Fruit fly (Drosophila melanogaster): Measurements from ENCODE around the gene CG13024.
A peak's percentile ranks its signal among the peaks of the same experiment; 100 is the strongest.

The CG13024 gene

DNA sequence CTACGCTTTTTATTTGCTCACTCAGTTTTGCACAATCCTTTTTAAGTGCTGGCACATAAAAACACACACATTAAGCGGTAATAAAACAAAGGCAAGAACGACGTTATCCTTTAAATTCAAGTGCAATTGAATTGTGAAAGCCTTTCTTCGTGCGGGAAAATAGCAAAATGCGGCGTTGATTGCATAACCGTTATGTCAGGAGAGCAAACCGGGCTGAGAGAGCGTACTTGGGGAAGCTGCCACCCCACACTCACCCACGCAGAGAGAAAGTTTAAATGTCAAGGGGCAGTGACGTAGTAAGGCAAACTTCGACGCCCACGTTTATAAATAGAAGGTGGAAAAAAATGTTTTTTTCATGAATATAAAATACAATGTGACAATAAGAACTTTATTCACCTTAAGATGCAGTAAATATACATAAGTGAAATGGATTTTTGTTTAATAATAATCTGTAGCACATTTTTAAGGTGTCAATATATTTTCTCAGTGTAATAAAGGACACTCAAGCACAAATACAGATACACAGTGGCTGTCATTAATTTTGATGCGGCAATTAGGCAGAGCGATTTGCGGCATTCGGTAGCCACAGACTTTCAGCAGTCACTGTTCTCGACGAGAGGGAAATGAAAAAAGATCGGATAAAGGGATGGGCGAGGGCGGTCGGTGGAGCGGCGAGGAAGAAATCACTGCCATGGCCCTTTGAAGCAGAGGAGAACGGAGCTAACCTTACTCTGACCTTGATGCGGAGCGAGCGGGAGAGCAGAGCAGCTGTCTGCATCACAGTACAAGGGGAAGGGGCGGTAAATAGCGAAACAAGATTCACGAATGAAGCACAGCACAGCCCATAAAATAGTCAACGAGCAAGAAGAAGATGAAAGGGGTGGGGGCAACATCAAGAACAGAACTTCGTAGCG is 22.8 kb downstream of the CG13024 start:
- no peak for TF ChIP-seq Clk (GFP tag; optimal IDR thresholded peaks at IDR 0.05)
- peak; percentile 60 for TF ChIP-seq CG7045 (GFP tag; optimal IDR thresholded peaks at IDR 0.05)
- peak; percentile 54 for TF ChIP-seq CG5204 (GFP tag; optimal IDR thresholded peaks at IDR 0.05)
- TF ChIP-seq Hr96 (GFP tag; optimal IDR thresholded peaks at IDR 0.05): peak; percentile 46
- peak; percentile 65 for TF ChIP-seq pad (GFP tag; optimal IDR thresholded peaks at IDR 0.05)
- no peak for TF ChIP-seq CG1620 (GFP tag; optimal IDR thresholded peaks at IDR 0.05)
- peak; percentile 46 for TF ChIP-seq kay (GFP tag; ENCODE audit: borderline replicate concordance)
- TF ChIP-seq CG7101 (tag; optimal IDR thresholded peaks at IDR 0.05): peak; percentile 15
- TF ChIP-seq CG33017 (tag; optimal IDR thresholded peaks at IDR 0.05): peak; percentile 69
- no peak for TF ChIP-seq CG12768 (GFP tag; optimal IDR thresholded peaks at IDR 0.05)
- peak; percentile 18 for TF ChIP-seq CG14711 (tag; optimal IDR thresholded peaks at IDR 0.05)

DNA sequence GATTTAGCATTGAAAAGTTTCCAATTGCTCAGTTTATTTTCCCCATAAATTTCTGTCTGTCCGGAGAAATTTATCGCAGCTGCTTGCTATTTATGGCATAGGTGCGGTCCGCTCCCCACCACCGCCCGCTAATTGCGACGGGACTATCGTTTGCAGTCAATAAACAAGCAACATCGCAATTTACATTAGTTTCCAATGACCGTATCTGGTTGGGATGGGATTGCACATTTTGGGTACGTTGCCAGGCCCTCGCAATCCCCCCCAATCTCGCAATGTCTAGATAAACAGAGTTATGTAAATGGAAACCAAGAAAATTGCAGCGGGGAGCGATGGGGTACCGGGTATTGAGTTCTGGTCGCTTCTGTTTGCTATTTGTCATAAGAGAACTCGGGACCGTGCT is 24.2 kb downstream of the CG13024 start, which contains the start of gene nudC:
nudC (plus strand) TSS at position 368 of the 400 bp plus-strand sequence.
- no peak for TF ChIP-seq CG14711 (tag; optimal IDR thresholded peaks at IDR 0.05)
- peak; percentile 50 for TF ChIP-seq CG7045 (GFP tag; optimal IDR thresholded peaks at IDR 0.05)
- TF ChIP-seq CG12768 (GFP tag; optimal IDR thresholded peaks at IDR 0.05): peak; percentile 27
- TF ChIP-seq Crg-1 (GFP tag; optimal IDR thresholded peaks at IDR 0.05): peak; percentile 60
- TF ChIP-seq ovo (GFP tag; optimal IDR thresholded peaks at IDR 0.05): peak; percentile 68
- peak; percentile 72 for TF ChIP-seq kay (GFP tag; ENCODE audit: borderline replicate concordance)
- TF ChIP-seq CG1620 (GFP tag; optimal IDR thresholded peaks at IDR 0.05): peak; percentile 37
- TF ChIP-seq CG7101 (tag; optimal IDR thresholded peaks at IDR 0.05): peak; percentile 36
- TF ChIP-seq CG11617 (GFP tag; optimal IDR thresholded peaks at IDR 0.05): no peak
- TF ChIP-seq cnc (optimal IDR thresholded peaks at IDR 0.05): no peak
- peak; percentile 85 for TF ChIP-seq tj (GFP tag; optimal IDR thresholded peaks at IDR 0.05)
- TF ChIP-seq Mnt (GFP tag; optimal IDR thresholded peaks at IDR 0.05): peak; percentile 21
- TF ChIP-seq Hr96 (GFP tag; optimal IDR thresholded peaks at IDR 0.05): no peak
- peak; percentile 59 for TF ChIP-seq cic (GFP tag; optimal IDR thresholded peaks at IDR 0.05)
- TF ChIP-seq pad (GFP tag; optimal IDR thresholded peaks at IDR 0.05): peak; percentile 16

DNA sequence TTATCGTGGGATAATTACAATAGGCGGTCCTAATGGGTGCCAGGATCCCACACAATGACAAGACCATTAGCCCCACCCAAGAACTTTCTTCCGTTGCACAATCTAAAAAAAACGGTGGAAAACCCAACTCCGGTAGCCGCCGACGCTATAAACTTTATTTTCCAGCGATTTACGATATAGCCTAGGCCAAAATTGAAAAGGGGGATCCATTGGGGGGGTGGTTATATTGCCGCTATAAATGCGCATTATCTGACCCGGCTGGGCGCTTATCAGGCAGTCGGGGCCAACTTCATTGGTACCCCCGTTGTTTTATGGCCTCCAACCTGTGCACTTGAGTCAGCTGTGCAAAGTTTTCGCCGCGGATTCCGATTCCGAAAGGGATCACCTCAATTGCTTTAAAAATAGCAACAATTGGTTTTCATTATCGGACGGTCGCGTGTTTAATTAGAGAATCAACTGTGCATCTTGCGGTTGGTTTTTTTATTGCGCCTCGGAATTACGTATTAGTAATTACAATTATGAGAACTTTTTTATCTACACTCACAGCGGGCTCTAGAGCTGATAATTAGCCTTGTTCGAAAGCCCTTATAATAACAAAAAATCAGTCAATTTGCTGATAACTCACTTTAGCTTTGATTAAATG is 25.0 kb downstream of the CG13024 start:
- TF ChIP-seq CG12768 (GFP tag; optimal IDR thresholded peaks at IDR 0.05): peak; percentile 93
- peak; percentile 62 for TF ChIP-seq CG33017 (tag; optimal IDR thresholded peaks at IDR 0.05)
- no peak for TF ChIP-seq bab1 (GFP tag; optimal IDR thresholded peaks at IDR 0.05)
- TF ChIP-seq CG7045 (GFP tag; optimal IDR thresholded peaks at IDR 0.05): peak; percentile 93
- TF ChIP-seq Clk (GFP tag; optimal IDR thresholded peaks at IDR 0.05): peak; percentile 74
- peak; percentile 61 for TF ChIP-seq pad (GFP tag; optimal IDR thresholded peaks at IDR 0.05)
- TF ChIP-seq toe (GFP tag; optimal IDR thresholded peaks at IDR 0.05): peak; percentile 59
- TF ChIP-seq tj (GFP tag; optimal IDR thresholded peaks at IDR 0.05): peak; percentile 32
- peak; percentile 91 for TF ChIP-seq cic (GFP tag; optimal IDR thresholded peaks at IDR 0.05)
- TF ChIP-seq CG5204 (GFP tag; optimal IDR thresholded peaks at IDR 0.05): peak; percentile 47
- TF ChIP-seq CG1620 (GFP tag; optimal IDR thresholded peaks at IDR 0.05): no peak
- TF ChIP-seq Hr96 (GFP tag; optimal IDR thresholded peaks at IDR 0.05): peak; percentile 63
- peak; percentile 37 for TF ChIP-seq CG7101 (tag; optimal IDR thresholded peaks at IDR 0.05)
- no peak for TF ChIP-seq cnc (optimal IDR thresholded peaks at IDR 0.05)
- peak; percentile 49 for TF ChIP-seq CG11617 (GFP tag; optimal IDR thresholded peaks at IDR 0.05)
- TF ChIP-seq CG14711 (tag; optimal IDR thresholded peaks at IDR 0.05): peak; percentile 53
- peak; percentile 59 for TF ChIP-seq Mnt (GFP tag; optimal IDR thresholded peaks at IDR 0.05)
- peak; percentile 49 for TF ChIP-seq Crg-1 (GFP tag; optimal IDR thresholded peaks at IDR 0.05)
- peak; percentile 66 for TF ChIP-seq ovo (GFP tag; optimal IDR thresholded peaks at IDR 0.05)
- no peak for TF ChIP-seq kay (GFP tag; ENCODE audit: borderline replicate concordance)

DNA sequence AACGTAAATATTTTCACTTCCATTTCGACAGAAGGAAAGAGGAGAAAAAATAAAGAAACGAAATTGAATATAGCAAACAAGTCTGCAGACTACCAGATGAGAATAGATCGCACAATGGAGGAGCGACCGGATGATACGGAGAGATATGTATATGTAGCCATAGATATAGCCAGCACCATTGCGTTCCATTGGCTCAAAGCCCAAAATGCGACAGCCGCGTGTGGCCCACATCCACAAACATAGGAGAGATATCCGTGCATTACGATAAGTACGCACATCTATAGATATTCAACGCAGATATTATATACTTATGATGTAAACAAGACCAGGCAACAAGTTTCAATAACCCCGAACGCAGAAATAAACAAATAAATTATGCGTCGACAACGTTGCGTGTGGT is 25.6 kb downstream of the CG13024 start:
- TF ChIP-seq tj (GFP tag; optimal IDR thresholded peaks at IDR 0.05): no peak
- TF ChIP-seq Crg-1 (GFP tag; optimal IDR thresholded peaks at IDR 0.05): no peak
- TF ChIP-seq Mnt (GFP tag; optimal IDR thresholded peaks at IDR 0.05): no peak
- TF ChIP-seq CG33017 (tag; optimal IDR thresholded peaks at IDR 0.05): no peak
- no peak for TF ChIP-seq CG5204 (GFP tag; optimal IDR thresholded peaks at IDR 0.05)
- no peak for TF ChIP-seq cic (GFP tag; optimal IDR thresholded peaks at IDR 0.05)
- no peak for TF ChIP-seq toe (GFP tag; optimal IDR thresholded peaks at IDR 0.05)
- TF ChIP-seq Clk (GFP tag; optimal IDR thresholded peaks at IDR 0.05): no peak
- no peak for TF ChIP-seq CG11617 (GFP tag; optimal IDR thresholded peaks at IDR 0.05)

DNA sequence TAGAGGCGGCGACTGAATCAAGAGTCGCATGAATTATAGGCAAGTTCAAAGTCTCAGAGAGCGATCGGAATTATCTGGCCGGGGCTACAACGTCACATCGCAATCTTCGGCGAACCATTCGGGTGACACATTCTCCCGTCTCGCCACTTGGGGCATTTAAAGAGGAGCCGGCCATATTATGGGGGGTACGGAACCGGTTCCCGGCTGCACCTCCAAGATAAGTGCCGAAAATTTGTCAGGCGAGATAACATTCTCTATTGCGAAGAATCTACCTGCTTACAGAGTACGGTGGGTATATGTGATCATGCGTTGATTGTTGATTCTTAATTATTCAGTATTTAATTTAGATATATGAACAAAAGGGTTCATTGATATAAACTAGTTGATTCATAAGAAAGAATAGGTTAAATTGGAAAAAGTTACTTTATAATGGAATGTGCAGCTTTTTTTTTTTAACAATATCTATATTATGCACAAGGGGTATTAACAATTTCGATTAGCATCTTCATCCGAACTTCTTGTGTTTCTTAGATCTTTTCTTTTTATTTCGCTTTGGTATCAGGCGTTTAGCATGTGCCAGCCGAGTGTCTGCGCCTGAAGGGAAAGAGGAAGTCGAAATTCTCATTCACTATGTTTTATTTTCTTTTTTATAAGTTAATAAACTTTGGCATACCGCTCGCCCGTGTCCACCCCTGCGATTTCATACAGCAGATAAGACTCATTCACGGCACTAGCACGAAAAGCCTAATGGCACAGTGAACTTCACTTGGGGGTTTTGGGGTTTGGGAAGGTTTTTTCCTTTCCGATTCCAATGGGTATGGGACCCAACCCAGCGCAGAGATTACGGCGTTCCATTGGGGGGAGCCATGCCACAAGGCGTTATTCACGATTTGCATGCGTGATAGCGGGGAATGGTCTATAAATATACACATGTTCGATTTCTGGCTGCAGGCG is 27.1 kb downstream of the CG13024 start:
- TF ChIP-seq CG11617 (GFP tag; optimal IDR thresholded peaks at IDR 0.05): no peak
- no peak for TF ChIP-seq CG1620 (GFP tag; optimal IDR thresholded peaks at IDR 0.05)
- peak; percentile 86 for TF ChIP-seq kay (GFP tag; ENCODE audit: borderline replicate concordance)
- TF ChIP-seq CG5204 (GFP tag; optimal IDR thresholded peaks at IDR 0.05): peak; percentile 6
- peak; percentile 12 for TF ChIP-seq CG7045 (GFP tag; optimal IDR thresholded peaks at IDR 0.05)
- no peak for TF ChIP-seq Crg-1 (GFP tag; optimal IDR thresholded peaks at IDR 0.05)
- TF ChIP-seq Mnt (GFP tag; optimal IDR thresholded peaks at IDR 0.05): no peak
- TF ChIP-seq toe (GFP tag; optimal IDR thresholded peaks at IDR 0.05): peak; percentile 22
- peak; percentile 70 for TF ChIP-seq CG12768 (GFP tag; optimal IDR thresholded peaks at IDR 0.05)
- TF ChIP-seq CG7101 (tag; optimal IDR thresholded peaks at IDR 0.05): no peak
- TF ChIP-seq tj (GFP tag; optimal IDR thresholded peaks at IDR 0.05): no peak
- no peak for TF ChIP-seq CG33017 (tag; optimal IDR thresholded peaks at IDR 0.05)
- TF ChIP-seq cnc (optimal IDR thresholded peaks at IDR 0.05): no peak
- TF ChIP-seq pad (GFP tag; optimal IDR thresholded peaks at IDR 0.05): no peak
- peak; percentile 3 for TF ChIP-seq CG14711 (tag; optimal IDR thresholded peaks at IDR 0.05)
- TF ChIP-seq ovo (GFP tag; optimal IDR thresholded peaks at IDR 0.05): no peak
- TF ChIP-seq bab1 (GFP tag; optimal IDR thresholded peaks at IDR 0.05): no peak
- TF ChIP-seq cic (GFP tag; optimal IDR thresholded peaks at IDR 0.05): peak; percentile 6
- TF ChIP-seq Clk (GFP tag; optimal IDR thresholded peaks at IDR 0.05): no peak

Measured in whole organism, adult.